Worm (Caenorhabditis elegans): ENCODE data around the gene nhr-152.

nhr-152 gene

ce11 chrV:7723967-7724544 is 37.9 kb downstream of the nhr-152 start, which contains the start of the genes ZK105.6 and ZK105.8:
TSS of gene ZK105.6 (minus strand) at chrV:7724067.
TSS of gene ZK105.8 (plus strand) at chrV:7724494.
- no peak for TF ChIP-seq lin-1 (GFP tag; IDR thresholded peaks at IDR 0.05)
- no peak for TF ChIP-seq php-3 (GFP tag; IDR thresholded peaks at IDR 0.05)
- no peak for TF ChIP-seq mes-2 (tag; optimal IDR thresholded peaks at IDR 0.05; ENCODE audit: poor library complexity, severe bottlenecking)
- TF ChIP-seq D1046.2 (GFP tag; IDR thresholded peaks at IDR 0.05): no peak
- no peak for TF ChIP-seq aly-2 (tag; optimal IDR thresholded peaks at IDR 0.05)
- TF ChIP-seq gei-8 (GFP tag; optimal IDR thresholded peaks at IDR 0.05): no peak
- TF ChIP-seq ceh-44 (GFP tag; IDR thresholded peaks at IDR 0.05): no peak
- TF ChIP-seq R02D3.7 (tag; optimal IDR thresholded peaks at IDR 0.05): no peak
- no peak for TF ChIP-seq dmd-8 (GFP tag; IDR thresholded peaks at IDR 0.05)
- TF ChIP-seq lin-29 (GFP tag; IDR thresholded peaks at IDR 0.05): no peak
- TF ChIP-seq nhr-10 (tag; optimal IDR thresholded peaks at IDR 0.05): no peak
- TF ChIP-seq madf-5 (GFP tag; IDR thresholded peaks at IDR 0.05): no peak
- no peak for TF ChIP-seq spr-1 (tag; optimal IDR thresholded peaks at IDR 0.05)
- no peak for TF ChIP-seq nhr-77 (tag; optimal IDR thresholded peaks at IDR 0.05)
- no peak for TF ChIP-seq ceh-32 (tag; optimal IDR thresholded peaks at IDR 0.05; ENCODE audit: poor library complexity)
- no peak for TF ChIP-seq zfp-2 (tag; optimal IDR thresholded peaks at IDR 0.05)
- TF ChIP-seq fkh-10 (GFP tag; optimal IDR thresholded peaks at IDR 0.05): no peak
- TF ChIP-seq lin-39 (tag; optimal IDR thresholded peaks at IDR 0.05): no peak
- TF ChIP-seq nhr-76 (tag; optimal IDR thresholded peaks at IDR 0.05): no peak
- no peak for TF ChIP-seq skn-1 (tag; optimal IDR thresholded peaks at IDR 0.05)

- peak; percentile 80 for TF ChIP-seq aha-1 (tag)
- no peak for TF ChIP-seq nhr-237 (tag; optimal IDR thresholded peaks at IDR 0.05)
- TF ChIP-seq arid-1 (GFP tag; conservative IDR thresholded peaks at IDR 0.05): no peak
Observed at ce11 chrV:7726202-7726601, 40.1 kb downstream of the nhr-152 start.

- peak in 1 of 2 experiments; percentile 85 for TF ChIP-seq unc-62 (GFP tag; optimal IDR thresholded peaks at IDR 0.05 in 1 of 2)
- TF ChIP-seq unc-62 (tag; optimal IDR thresholded peaks at IDR 0.05): no peak
- peak; percentile 0 for TF ChIP-seq rbr-2 (tag; optimal IDR thresholded peaks at IDR 0.05)
- TF ChIP-seq zfp-2 (tag; optimal IDR thresholded peaks at IDR 0.05): no peak
Observed at ce11 chrV:7726927-7727326, 40.8 kb downstream of the nhr-152 start.

- TF ChIP-seq nhr-77 (tag; optimal IDR thresholded peaks at IDR 0.05) (peak; percentile 36), ceh-28 (tag; optimal IDR thresholded peaks at IDR 0.05) (peak; percentile 58), hmg-1.1 (GFP tag; IDR thresholded peaks at IDR 0.05) (peak; percentile 84), ama-1 (optimal IDR thresholded peaks at IDR 0.05) (no peak), set-16 (GFP tag; IDR thresholded peaks at IDR 0.05) (peak; percentile 98), lin-29 (GFP tag; IDR thresholded peaks at IDR 0.05) (no peak), T20F7.1 (GFP tag; optimal IDR thresholded peaks at IDR 0.05) (no peak), madf-5 (GFP tag; IDR thresholded peaks at IDR 0.05) (no peak), mxl-3 (GFP tag; optimal IDR thresholded peaks at IDR 0.05) (peak; percentile 1), ceh-82 (tag; optimal IDR thresholded peaks at IDR 0.05) (no peak), zip-2 (tag; optimal IDR thresholded peaks at IDR 0.05) (no peak), mxl-2 (GFP tag; conservative IDR thresholded peaks at IDR 0.05) (0 out of 2 replicates have a peak, but pooled peaks have one; percentile 9), nhr-10 (tag; optimal IDR thresholded peaks at IDR 0.05) (no peak), php-3 (GFP tag; IDR thresholded peaks at IDR 0.05) (no peak), lim-7 (GFP tag; IDR thresholded peaks at IDR 0.05) (no peak), nhr-237 (tag; optimal IDR thresholded peaks at IDR 0.05) (no peak), nhr-102 (tag; optimal IDR thresholded peaks at IDR 0.05) (peak; percentile 23), rbr-2 (tag; optimal IDR thresholded peaks at IDR 0.05) (peak; percentile 93), lin-39 (tag; optimal IDR thresholded peaks at IDR 0.05) (peak; percentile 9), mdt-29 (GFP tag; IDR thresholded peaks at IDR 0.05) (no peak), mep-1 (tag; optimal IDR thresholded peaks at IDR 0.05) (peak; percentile 57), unc-130 (GFP tag; optimal IDR thresholded peaks at IDR 0.05) (no peak), hlh-11 (tag; optimal IDR thresholded peaks at IDR 0.05) (peak; percentile 91), dmd-6 (GFP tag; IDR thresholded peaks at IDR 0.05) (peak; percentile 82), Y105C5A.15 (GFP tag; IDR thresholded peaks at IDR 0.05) (no peak), R02D3.7 (tag; optimal IDR thresholded peaks at IDR 0.05) (no peak), daf-19 (GFP tag; conservative IDR thresholded peaks at IDR 0.05) (no peak)
Observed at ce11 chrV:7728003-7728678, 42.0 kb downstream of the nhr-152 start.

Data from whole organism, L4 larva.